Fruit fly (Drosophila melanogaster) whole organism, embryonic: ENCODE data around the gene CG42542.

ENCODE experiments used
- ATbp ChIP-seq: fragments of 200-800 bp; sonication (Bioruptor generic); optimal IDR thresholded peaks from 2 replicates; lab custom pipeline; 2017; ENCODE audit warnings: missing biosample characterization, mild to moderate bottlenecking, missing genetic modification characterization, missing genetic modification reagents
- Aef1 ChIP-seq: fragments of 200-800 bp; sonication (Bioruptor generic); IDR thresholded peaks from 3 replicates; pipeline ENCODE4 v1.3.6; 2022; ENCODE audit warnings: missing biosample characterization, missing genetic modification characterization
- Asciz ChIP-seq: fragments of 200-800 bp; sonication (Bioruptor generic); optimal IDR thresholded peaks from 2 replicates; lab custom pipeline; 2017; ENCODE audit warnings: missing biosample characterization, mild to moderate bottlenecking, missing genetic modification characterization, missing genetic modification reagents
- Bgb ChIP-seq: fragments of 200-800 bp; sonication (Bioruptor generic); IDR thresholded peaks from 2 replicates; pipeline ENCODE4 v1.3.6; 2022; ENCODE audit warnings: missing biosample characterization, missing genetic modification characterization; ENCODE audit not compliant: partially characterized antibody
- CG10565 ChIP-seq: fragments of 200-800 bp; sonication (Bioruptor generic); optimal IDR thresholded peaks from 3 replicates; lab custom pipeline; 2016; ENCODE audit warnings: missing biosample characterization, mild to moderate bottlenecking, missing genetic modification characterization
- CG10959 ChIP-seq: fragments of 200-800 bp; sonication (Bioruptor generic); IDR thresholded peaks from 2 replicates; pipeline ENCODE4 v1.3.6; 2022; ENCODE audit warnings: missing biosample characterization, missing genetic modification characterization
- CG11696 ChIP-seq: fragments of 200-800 bp; sonication (Bioruptor generic); IDR thresholded peaks from 2 replicates; pipeline ENCODE4 v1.3.6; 2022; ENCODE audit warnings: missing biosample characterization, missing genetic modification characterization
- CG13287 ChIP-seq: fragments of 200-800 bp; sonication (Bioruptor generic); IDR thresholded peaks from 2 replicates; pipeline ENCODE4 v1.3.6; 2022; ENCODE audit warnings: missing biosample characterization, missing genetic modification characterization; ENCODE audit not compliant: partially characterized antibody
- CG13775 ChIP-seq: fragments of 200-800 bp; sonication (Bioruptor generic); optimal IDR thresholded peaks from 3 replicates; lab custom pipeline; 2017; ENCODE audit warnings: missing biosample characterization, mild to moderate bottlenecking, missing genetic modification characterization
- CG14050 ChIP-seq: fragments of 200-800 bp; sonication (Bioruptor generic); IDR thresholded peaks from 3 replicates; pipeline ENCODE4 v1.3.6; 2022; ENCODE audit warnings: missing biosample characterization, missing genetic modification characterization
- CG15601 ChIP-seq: fragments of 200-800 bp; sonication (Bioruptor generic); optimal IDR thresholded peaks from 3 replicates; lab custom pipeline; 2019; ENCODE audit warnings: missing biosample characterization, mild to moderate bottlenecking, missing genetic modification characterization, moderate library complexity
- CG16863 ChIP-seq: fragments of 200-800 bp; sonication (Bioruptor generic); optimal IDR thresholded peaks from 3 replicates; lab custom pipeline; 2016; ENCODE audit warnings: missing biosample characterization, missing genetic modification characterization
- CG3065 ChIP-seq: fragments of 200-800 bp; sonication (Bioruptor generic); optimal IDR thresholded peaks from 2 replicates; lab custom pipeline; 2016; ENCODE audit warnings: missing biosample characterization, missing genetic modification characterization
- CG31365 ChIP-seq: fragments of 200-800 bp; sonication (Bioruptor generic); optimal IDR thresholded peaks from 2 replicates; lab custom pipeline; 2018; ENCODE audit warnings: missing biosample characterization, mild to moderate bottlenecking, missing genetic modification characterization
- CG3163 ChIP-seq: fragments of 200-800 bp; sonication (Bioruptor generic); optimal IDR thresholded peaks from 3 replicates; lab custom pipeline; 2016; ENCODE audit warnings: missing biosample characterization, missing genetic modification characterization
- CG3281 ChIP-seq: fragments of 200-800 bp; sonication (Bioruptor generic); optimal IDR thresholded peaks from 3 replicates; lab custom pipeline; 2017; ENCODE audit warnings: missing biosample characterization, mild to moderate bottlenecking, missing genetic modification characterization
- CG33557 ChIP-seq: fragments of 200-800 bp; sonication (Bioruptor generic); optimal IDR thresholded peaks from 2 replicates; lab custom pipeline; 2019; ENCODE audit warnings: missing biosample characterization, mild to moderate bottlenecking, missing genetic modification characterization, moderate library complexity
- CG34224 ChIP-seq: fragments of 200-800 bp; sonication (Bioruptor generic); IDR thresholded peaks from 3 replicates; pipeline ENCODE4 v1.3.6; 2022; ENCODE audit warnings: missing biosample characterization, missing genetic modification characterization; ENCODE audit not compliant: partially characterized antibody
- CG34376 ChIP-seq: fragments of 200-800 bp; sonication (Bioruptor generic); optimal IDR thresholded peaks from 2 replicates; lab custom pipeline; 2018; ENCODE audit warnings: missing biosample characterization, mild to moderate bottlenecking, missing genetic modification characterization
- CG4617 ChIP-seq: fragments of 200-800 bp; sonication (Bioruptor generic); optimal IDR thresholded peaks from 3 replicates; lab custom pipeline; 2016; ENCODE audit warnings: missing biosample characterization, missing genetic modification characterization, borderline replicate concordance
- CG6813 ChIP-seq: fragments of 200-800 bp; sonication (Bioruptor generic); optimal IDR thresholded peaks from 2 replicates; lab custom pipeline; 2017; ENCODE audit warnings: missing biosample characterization, missing genetic modification characterization, mild to moderate bottlenecking, moderate library complexity, missing genetic modification reagents
- CG7786 ChIP-seq: fragments of 200-800 bp; sonication (Bioruptor generic); optimal IDR thresholded peaks from 2 replicates; lab custom pipeline; 2016; ENCODE audit warnings: missing biosample characterization, missing genetic modification characterization
- CG9797 ChIP-seq: fragments of 200-800 bp; sonication (Bioruptor generic); optimal IDR thresholded peaks from 3 replicates; lab custom pipeline; 2018; ENCODE audit warnings: missing biosample characterization, mild to moderate bottlenecking, missing genetic modification characterization
- Eip74EF ChIP-seq, 2 experiments: fragments of 200-800 bp in 1 of 2; fragments of >200 bp in 1 of 2; sonication (Bioruptor generic) in 1 of 2; optimal IDR thresholded peaks; 2 replicates each; lab custom pipeline; 2017 to 2019; ENCODE audit warnings: missing biosample characterization in 2 of 2, missing genetic modification characterization in 2 of 2, mild to moderate bottlenecking in 1 of 2, moderate library complexity in 1 of 2
- Mrtf ChIP-seq: fragments of 200-800 bp; sonication (Bioruptor generic); IDR thresholded peaks from 3 replicates; pipeline ENCODE4 v1.3.6; 2022; ENCODE audit warnings: missing biosample characterization, missing genetic modification characterization
- NC2α ChIP-seq: fragments of 200-800 bp; sonication (Bioruptor generic); optimal IDR thresholded peaks from 2 replicates; lab custom pipeline; 2016; ENCODE audit warnings: missing biosample characterization, missing genetic modification characterization
- Vsx1 ChIP-seq: fragments of 200-800 bp; sonication (Bioruptor generic); optimal IDR thresholded peaks from 2 replicates; lab custom pipeline; 2017; ENCODE audit warnings: missing biosample characterization, mild to moderate bottlenecking, missing genetic modification characterization, missing genetic modification reagents
- aop ChIP-seq: fragments of 200-800 bp; sonication (Bioruptor generic); IDR thresholded peaks from 2 replicates; pipeline ENCODE4 v1.3.6; 2022; ENCODE audit warnings: missing biosample characterization, missing genetic modification characterization
- bcd ChIP-seq: fragments of 200-800 bp; sonication (Bioruptor generic); optimal IDR thresholded peaks from 2 replicates; lab custom pipeline; 2017; ENCODE audit warnings: missing biosample characterization, mild to moderate bottlenecking, missing genetic modification characterization
- cas ChIP-seq: fragments of 200-800 bp; sonication (Bioruptor generic); IDR thresholded peaks from 2 replicates; pipeline ENCODE4 v1.3.6; 2022; ENCODE audit warnings: missing biosample characterization, missing genetic modification characterization
- gro ChIP-seq: fragments of 200-800 bp; sonication (Bioruptor generic); optimal IDR thresholded peaks from 2 replicates; lab custom pipeline; 2016; ENCODE audit warnings: missing biosample characterization, missing genetic modification characterization
- hb ChIP-seq: fragments of 200-800 bp; sonication (Bioruptor generic); IDR thresholded peaks from 3 replicates; pipeline ENCODE4 v1.3.6; 2022; ENCODE audit warnings: missing biosample characterization, missing genetic modification characterization; ENCODE audit not compliant: partially characterized antibody
- hbn ChIP-seq: fragments of 200-800 bp; sonication (Bioruptor generic); IDR thresholded peaks from 2 replicates; pipeline ENCODE4 v1.3.6; 2022; ENCODE audit warnings: missing biosample characterization, missing genetic modification characterization; ENCODE audit not compliant: partially characterized antibody
- kah ChIP-seq: fragments of 200-800 bp; sonication (Bioruptor generic); optimal IDR thresholded peaks from 2 replicates; lab custom pipeline; 2018; ENCODE audit warnings: missing biosample characterization, mild to moderate bottlenecking, missing genetic modification characterization
- kni ChIP-seq: fragments of 200-800 bp; sonication (Bioruptor generic); optimal IDR thresholded peaks from 3 replicates; lab custom pipeline; 2017; ENCODE audit warnings: mild to moderate bottlenecking, missing biosample characterization, missing genetic modification reagents, missing genetic modification characterization
- knrl ChIP-seq: fragments of 200-800 bp; sonication (Bioruptor generic); IDR thresholded peaks from 3 replicates; pipeline ENCODE4 v1.3.6; 2022; ENCODE audit warnings: missing biosample characterization, missing genetic modification characterization; ENCODE audit not compliant: partially characterized antibody
- nau ChIP-seq: fragments of 200-800 bp; sonication (Bioruptor generic); optimal IDR thresholded peaks from 3 replicates; lab custom pipeline; 2017; ENCODE audit warnings: missing biosample characterization, mild to moderate bottlenecking, missing genetic modification characterization, missing genetic modification reagents
- phol ChIP-seq: fragments of 200-800 bp; sonication (Bioruptor generic); optimal IDR thresholded peaks from 3 replicates; lab custom pipeline; 2018; ENCODE audit warnings: missing biosample characterization, mild to moderate bottlenecking, missing genetic modification characterization, moderate library complexity
- pita ChIP-seq: fragments of 200-800 bp; sonication (Bioruptor generic); optimal IDR thresholded peaks from 2 replicates; lab custom pipeline; 2017; ENCODE audit warnings: missing biosample characterization, mild to moderate bottlenecking, missing genetic modification characterization
- pnt ChIP-seq: fragments of 200-800 bp; sonication (Bioruptor generic); optimal IDR thresholded peaks from 3 replicates; lab custom pipeline; 2016; ENCODE audit warnings: missing biosample characterization, missing genetic modification characterization
- pum ChIP-seq: fragments of 200-800 bp; sonication (Bioruptor generic); optimal IDR thresholded peaks from 2 replicates; lab custom pipeline; 2016; ENCODE audit warnings: missing biosample characterization, missing genetic modification characterization
- pzg ChIP-seq: fragments of 200-800 bp; sonication (Bioruptor generic); optimal IDR thresholded peaks from 3 replicates; lab custom pipeline; 2018; ENCODE audit warnings: missing biosample characterization, mild to moderate bottlenecking, missing genetic modification characterization, moderate library complexity
- sens-2 ChIP-seq: fragments of 200-800 bp; sonication (Bioruptor generic); IDR thresholded peaks from 2 replicates; pipeline ENCODE4 v1.3.6; 2022; ENCODE audit warnings: missing biosample characterization, missing genetic modification characterization
- sisA ChIP-seq: fragments of 200-800 bp; sonication (Bioruptor generic); IDR thresholded peaks from 2 replicates; pipeline ENCODE4 v1.3.6; 2022; ENCODE audit warnings: missing biosample characterization, missing genetic modification characterization
- sna ChIP-seq: fragments of 200-800 bp; sonication (Bioruptor generic); IDR thresholded peaks from 2 replicates; pipeline ENCODE4 v1.3.6; 2022; ENCODE audit warnings: missing biosample characterization, missing genetic modification characterization; ENCODE audit not compliant: partially characterized antibody
- zfh2 ChIP-seq: fragments of 200-800 bp; sonication (Bioruptor generic); optimal IDR thresholded peaks from 2 replicates; lab custom pipeline; 2016; ENCODE audit warnings: missing biosample characterization, missing genetic modification characterization

Gene CG42542

DNA sequence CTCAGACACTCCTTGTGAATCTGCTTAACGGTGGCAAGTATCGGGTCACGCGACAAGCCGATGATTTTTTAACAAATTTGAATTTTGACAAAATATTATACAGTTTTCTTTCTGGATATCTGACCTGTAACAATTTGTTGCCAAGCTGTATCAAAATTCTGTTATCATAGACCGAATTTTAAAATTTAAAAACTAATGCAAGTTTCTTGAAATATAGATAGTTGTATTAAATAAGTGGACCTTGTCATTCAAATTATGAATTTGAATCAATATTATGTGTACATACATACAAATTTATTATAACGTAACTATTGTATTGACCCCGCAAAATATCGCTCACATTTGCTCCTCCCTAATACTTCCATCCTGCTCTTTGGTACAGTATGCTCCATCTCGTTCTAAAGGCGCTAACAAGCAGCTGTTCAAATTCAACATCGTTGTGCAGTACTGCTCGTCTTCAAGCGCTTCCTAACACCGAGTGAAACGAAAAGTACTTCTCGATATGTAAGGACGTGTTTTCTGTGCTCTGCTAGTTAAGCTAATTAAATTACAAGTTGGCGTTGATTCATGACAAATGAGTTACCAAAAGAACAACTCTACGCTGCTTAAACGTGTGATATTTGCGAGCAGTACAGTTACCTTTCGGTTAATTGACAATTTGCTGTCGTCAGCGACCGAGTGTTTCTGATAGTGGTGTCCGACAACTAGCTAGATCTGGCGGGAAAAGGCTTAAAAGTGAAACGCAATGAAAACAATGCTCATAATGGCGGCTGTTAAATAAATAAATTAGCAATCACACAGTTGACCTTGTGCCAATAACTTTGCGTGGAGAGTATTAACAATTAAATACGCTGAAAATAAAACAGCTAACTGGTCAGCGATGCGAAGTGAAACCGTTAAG, at the start of gene CG42542, which contains the start of gene Kpc1 (continued):
- peak; percentile 57 for TF ChIP-seq CG33557 (GFP tag; lab: Kevin White, UChicago)
- no peak for TF ChIP-seq CG10565 (GFP tag; lab: Kevin White, UChicago)
- peak; percentile 93 for TF ChIP-seq CG13287 (GFP tag; lab: Robert Waterston, UW)
- TF ChIP-seq CG6813 (GFP tag; lab: Kevin White, UChicago) = peak; percentile 19
- TF ChIP-seq CG10959 (GFP tag; lab: Robert Waterston, UW) = peak; percentile 54; the same call in 1 of the 2 replicates
- TF ChIP-seq phol (tag; lab: Kevin White, UChicago) = peak; percentile 54
- peak; percentile 61 for TF ChIP-seq CG34376 (GFP tag; lab: Kevin White, UChicago)
- TF ChIP-seq Aef1 (GFP tag; lab: Robert Waterston, UW) = no peak
- TF ChIP-seq CG3163 (GFP tag; lab: Kevin White, UChicago) = peak; percentile 54
- TF ChIP-seq knrl (GFP tag; lab: Robert Waterston, UW) = peak; percentile 93
- TF ChIP-seq kni (GFP tag; lab: Kevin White, UChicago) = peak; percentile 39
- TF ChIP-seq Mrtf (GFP tag; lab: Robert Waterston, UW) = no peak
- TF ChIP-seq CG4617 (GFP tag; lab: Kevin White, UChicago) = peak; percentile 83
- TF ChIP-seq kah = no peak
- TF ChIP-seq hbn (GFP tag; lab: Robert Waterston, UW) = peak; percentile 89
- no peak for TF ChIP-seq Eip74EF (GFP tag; optimal IDR thresholded peaks at IDR 0.05; lab: Kevin White, UChicago)
- TF ChIP-seq sens-2 (GFP tag; lab: Robert Waterston, UW) = no peak; the same call in 1 of the 2 replicates
- TF ChIP-seq CG15601 (tag; lab: Kevin White, UChicago) = peak; percentile 37
- peak; percentile 10 for TF ChIP-seq CG3281 (GFP tag; lab: Kevin White, UChicago)
- TF ChIP-seq NC2α (GFP tag; lab: Kevin White, UChicago) = peak; percentile 19
- peak; percentile 93 for TF ChIP-seq pzg (GFP tag; lab: Kevin White, UChicago)
- peak; percentile 76 for TF ChIP-seq Vsx1
- peak; percentile 34; the same call in 2 of the 3 replicates for TF ChIP-seq CG14050
- TF ChIP-seq CG11696 (GFP tag; lab: Robert Waterston, UW) = 0 out of 2 replicates have a peak, but pooled peaks have one; percentile 30
- TF ChIP-seq ATbp = peak; percentile 44
- peak; percentile 96 for TF ChIP-seq sna (GFP tag; lab: Robert Waterston, UW)
- TF ChIP-seq hb (GFP tag; lab: Robert Waterston, UW) = peak; percentile 82; the same call in 2 of the 3 replicates
- peak; percentile 86 for TF ChIP-seq gro (GFP tag; lab: Kevin White, UChicago)
- peak; percentile 60 for TF ChIP-seq pnt (GFP tag; lab: Kevin White, UChicago)
- TF ChIP-seq Bgb (GFP tag; lab: Robert Waterston, UW) = peak; percentile 84
- peak; percentile 83 for TF ChIP-seq zfh2 (GFP tag; lab: Kevin White, UChicago)
- TF ChIP-seq bcd = peak; percentile 69
- TF ChIP-seq aop = no peak
- peak; percentile 50 for TF ChIP-seq pum (GFP tag; lab: Kevin White, UChicago)
- TF ChIP-seq cas (GFP tag; lab: Robert Waterston, UW) = peak; percentile 16; the same call in 1 of the 2 replicates
- TF ChIP-seq sisA (GFP tag; lab: Robert Waterston, UW) = peak; percentile 37; the same call in 1 of the 2 replicates
- no peak for TF ChIP-seq Asciz (GFP tag; lab: Kevin White, UChicago)
- peak; percentile 52 for TF ChIP-seq CG16863
- peak; percentile 36 for TF ChIP-seq CG9797 (GFP tag; lab: Kevin White, UChicago)
- TF ChIP-seq CG13775 (GFP tag; lab: Kevin White, UChicago) = peak; percentile 81
- TF ChIP-seq CG31365 (tag; lab: Kevin White, UChicago) = no peak
- TF ChIP-seq CG34224 (GFP tag; lab: Robert Waterston, UW) = peak; percentile 92; the same call in 2 of the 3 replicates
- no peak for TF ChIP-seq pita (GFP tag; lab: Kevin White, UChicago)
- peak; percentile 58 for TF ChIP-seq CG3065 (GFP tag; lab: Kevin White, UChicago)
- TF ChIP-seq CG7786 (GFP tag; lab: Kevin White, UChicago) = peak; percentile 81
- TF ChIP-seq nau (GFP tag; lab: Kevin White, UChicago) = no peak
